Worm (Caenorhabditis elegans) whole organism, L3 larva: Measurements from ENCODE around the gene sams-3.

Experiments used
- ZK546.5 ChIP-seq: sonication (generic microtip); optimal IDR thresholded peaks from 2 replicates; lab custom pipeline; 2017; ENCODE audit warnings: missing biosample characterization, missing genetic modification characterization
- ceh-16 ChIP-seq: sonication (generic microtip); optimal IDR thresholded peaks from 2 replicates; lab custom pipeline; 2017; ENCODE audit warnings: missing biosample characterization, missing genetic modification characterization
- ceh-28 ChIP-seq: fragments of 150-350 bp; optimal IDR thresholded peaks from 2 replicates; lab custom pipeline; 2014; ENCODE audit warnings: missing biosample characterization, missing genetic modification reagents, missing genetic modification characterization
- ceh-82 ChIP-seq: fragments of 150-350 bp; optimal IDR thresholded peaks from 2 replicates; lab custom pipeline; 2014; ENCODE audit warnings: missing biosample characterization, missing genetic modification characterization
- ceh-9 ChIP-seq: sonication (generic microtip); optimal IDR thresholded peaks from 2 replicates; lab custom pipeline; 2018; ENCODE audit warnings: missing biosample characterization, missing genetic modification characterization
- daf-12 ChIP-seq: fragments of 150-350 bp; optimal IDR thresholded peaks from 2 replicates; lab custom pipeline; 2014; ENCODE audit warnings: missing biosample characterization, missing genetic modification reagents, missing genetic modification characterization
- egl-27 ChIP-seq: sonication (generic microtip); optimal IDR thresholded peaks from 4 replicates; lab custom pipeline; 2017; ENCODE audit warnings: missing biosample characterization, missing genetic modification reagents, missing genetic modification characterization
- egl-5 ChIP-seq: fragments of 150-350 bp; optimal IDR thresholded peaks from 2 replicates; lab custom pipeline; 2017; ENCODE audit warnings: missing biosample characterization, missing genetic modification reagents, missing genetic modification characterization, inconsistent platforms
- elt-2 ChIP-seq: sonication (generic microtip); optimal IDR thresholded peaks from 2 replicates; lab custom pipeline; 2016; ENCODE audit warnings: missing genetic modification reagents, mild to moderate bottlenecking, missing genetic modification characterization, missing compliant biosample characterization
- elt-3 ChIP-seq, 3 experiments: fragments of 150-350 bp in 1 of 3; sonication (generic microtip) in 2 of 3; optimal IDR thresholded peaks; 2 replicates in 2 of 3; 4 replicates in 1 of 3; lab custom pipeline; 2014 to 2017; ENCODE audit warnings: missing biosample characterization in 3 of 3, missing genetic modification characterization in 3 of 3
- fos-1 ChIP-seq: fragments of 150-350 bp; optimal IDR thresholded peaks from 2 replicates; lab custom pipeline; 2014; ENCODE audit warnings: missing biosample characterization, missing genetic modification characterization
- hmg-11 ChIP-seq: sonication (generic microtip); optimal IDR thresholded peaks from 2 replicates; lab custom pipeline; 2016; ENCODE audit warnings: missing genetic modification characterization, missing compliant biosample characterization
- jun-1 ChIP-seq: fragments of 150-350 bp; optimal IDR thresholded peaks from 2 replicates; lab custom pipeline; 2014; ENCODE audit warnings: missing biosample characterization, missing genetic modification reagents, missing genetic modification characterization
- lsy-12 ChIP-seq: sonication (generic microtip); optimal IDR thresholded peaks from 2 replicates; lab custom pipeline; 2016; ENCODE audit warnings: mild to moderate bottlenecking, missing genetic modification characterization, missing compliant biosample characterization
- mdl-1 ChIP-seq: fragments of 150-350 bp; optimal IDR thresholded peaks from 2 replicates; lab custom pipeline; 2014; ENCODE audit warnings: missing biosample characterization, missing genetic modification characterization
- mml-1 ChIP-seq: fragments of 150-350 bp; sonication (generic microtip); optimal IDR thresholded peaks from 3 replicates; lab custom pipeline; 2014; ENCODE audit warnings: missing biosample characterization, missing genetic modification characterization
- nfya-1 ChIP-seq: sonication (generic microtip); optimal IDR thresholded peaks from 2 replicates; lab custom pipeline; 2017; ENCODE audit warnings: missing genetic modification characterization, mild to moderate bottlenecking, missing compliant biosample characterization, antibody characterized with exemption, moderate library complexity; ENCODE audit not compliant: insufficient read depth
- nhr-12 ChIP-seq: fragments of 150-350 bp; optimal IDR thresholded peaks from 2 replicates; lab custom pipeline; 2014; ENCODE audit warnings: missing biosample characterization, missing genetic modification characterization
- nhr-23 ChIP-seq: fragments of 150-350 bp; optimal IDR thresholded peaks from 2 replicates; lab custom pipeline; 2014; ENCODE audit warnings: missing biosample characterization, missing genetic modification reagents, missing genetic modification characterization
- nhr-237 ChIP-seq: fragments of 150-350 bp; optimal IDR thresholded peaks from 2 replicates; lab custom pipeline; 2014; ENCODE audit warnings: missing biosample characterization, missing genetic modification characterization
- nhr-28 ChIP-seq: fragments of 150-350 bp; optimal IDR thresholded peaks from 2 replicates; lab custom pipeline; 2014; ENCODE audit warnings: missing biosample characterization, missing genetic modification characterization
- nhr-43 ChIP-seq: sonication (generic microtip); optimal IDR thresholded peaks from 2 replicates; lab custom pipeline; 2016; ENCODE audit warnings: mild to moderate bottlenecking, missing genetic modification characterization, missing compliant biosample characterization; ENCODE audit not compliant: poor library complexity, severe bottlenecking
- nhr-67 ChIP-seq: fragments of 150-350 bp; optimal IDR thresholded peaks from 2 replicates; lab custom pipeline; 2014; ENCODE audit warnings: missing biosample characterization, missing genetic modification characterization
- nhr-77 ChIP-seq: fragments of 150-350 bp; optimal IDR thresholded peaks from 2 replicates; lab custom pipeline; 2014; ENCODE audit warnings: missing biosample characterization, missing genetic modification characterization
- pqm-1 ChIP-seq: fragments of 150-350 bp; optimal IDR thresholded peaks from 2 replicates; lab custom pipeline; 2017; ENCODE audit warnings: missing biosample characterization, missing genetic modification characterization, inconsistent platforms
- sea-2 ChIP-seq: fragments of 150-350 bp; sonication (generic microtip); optimal IDR thresholded peaks from 4 replicates; lab custom pipeline; 2014; ENCODE audit warnings: missing biosample characterization, missing genetic modification reagents, missing genetic modification characterization
- snpc-4 ChIP-seq: fragments of 150-350 bp; optimal IDR thresholded peaks from 2 replicates; lab custom pipeline; 2014; ENCODE audit warnings: missing biosample characterization, missing genetic modification characterization
- tbx-2 ChIP-seq: sonication (generic microtip); optimal IDR thresholded peaks from 2 replicates; lab custom pipeline; 2016; ENCODE audit warnings: mild to moderate bottlenecking, missing genetic modification characterization, missing compliant biosample characterization
- unc-39 ChIP-seq: sonication (generic microtip); optimal IDR thresholded peaks from 4 replicates; lab custom pipeline; 2017; ENCODE audit warnings: missing biosample characterization, missing genetic modification characterization
- unc-62 ChIP-seq: fragments of 150-350 bp; sonication (generic microtip); optimal IDR thresholded peaks from 4 replicates; lab custom pipeline; 2014; ENCODE audit warnings: missing biosample characterization, missing genetic modification reagents, missing genetic modification characterization
- zag-1 ChIP-seq: fragments of 150-350 bp; optimal IDR thresholded peaks from 2 replicates; lab custom pipeline; 2014; ENCODE audit warnings: missing biosample characterization, missing genetic modification characterization
- ztf-11 ChIP-seq: fragments of 150-350 bp; optimal IDR thresholded peaks from 2 replicates; lab custom pipeline; 2014; ENCODE audit warnings: missing biosample characterization, missing genetic modification characterization
- ztf-4 ChIP-seq: fragments of 150-350 bp; optimal IDR thresholded peaks from 2 replicates; lab custom pipeline; 2014; ENCODE audit warnings: missing biosample characterization, missing genetic modification characterization

Gene sams-3

ce11 chrIV:5832801-5833200 lies 15.7 kb upstream of the sams-3 start:
- no peak for TF ChIP-seq nhr-77
- TF ChIP-seq snpc-4 (tag; lab: Kevin White, UChicago) = no peak
- TF ChIP-seq ceh-28 (tag; lab: Kevin White, UChicago) = no peak

DNA sequence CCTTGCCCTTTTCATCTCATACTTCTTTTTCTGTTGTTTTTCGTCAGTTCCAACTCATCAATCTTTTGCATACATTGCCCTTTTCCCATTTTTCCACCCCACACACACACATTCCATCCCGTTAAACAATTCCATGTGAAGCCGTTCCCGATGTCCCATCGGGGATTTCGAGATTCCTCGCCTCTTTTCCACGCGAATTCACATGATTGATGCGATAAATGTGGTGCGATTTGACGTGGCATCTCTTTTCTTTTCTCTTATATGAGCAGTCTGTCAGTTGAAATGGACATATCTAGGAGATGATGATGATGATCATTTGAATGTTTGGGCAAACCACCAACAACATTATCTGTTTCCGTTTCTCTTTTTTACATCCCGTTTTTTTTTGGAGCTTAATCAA lies 14.3 kb upstream of the sams-3 start:
- TF ChIP-seq ztf-11 (tag; lab: Kevin White, UChicago) = no peak
- TF ChIP-seq unc-62 (GFP tag; lab: Kevin White, UChicago) = peak; percentile 16
- no peak for TF ChIP-seq ztf-4 (tag; lab: Kevin White, UChicago)
- peak; percentile 30 for TF ChIP-seq egl-5 (tag; lab: Kevin White, UChicago)
- no peak for TF ChIP-seq lsy-12
- TF ChIP-seq, all 47 proteins: peak for 2

- TF ChIP-seq egl-27 (no peak), ztf-4 (tag; lab: Kevin White, UChicago) (no peak), unc-62 (GFP tag; lab: Kevin White, UChicago) (no peak), nhr-77 (no peak), zag-1 (no peak), ztf-11 (tag; lab: Kevin White, UChicago) (no peak), jun-1 (tag; lab: Kevin White, UChicago) (no peak), ZK546.5 (tag; lab: Kevin White, UChicago) (no peak), nhr-12 (tag; lab: Kevin White, UChicago) (no peak), elt-3 (tag; optimal IDR thresholded peaks at IDR 0.05; lab: Kevin White, UChicago) (no peak), nhr-43 (tag; lab: Kevin White, UChicago) (no peak), ceh-9 (tag; lab: Kevin White, UChicago) (no peak), fos-1 (tag; lab: Kevin White, UChicago) (no peak), ceh-82 (tag; lab: Kevin White, UChicago) (no peak), nhr-67 (tag; lab: Kevin White, UChicago) (no peak), lsy-12 (no peak), sea-2 (no peak)
Observed at ce11 chrIV:5839178-5839577, 9.3 kb upstream of the sams-3 start, which contains the start of gene C06E7.2. C06E7.2 (plus strand) TSS chrIV:5839478.

DNA sequence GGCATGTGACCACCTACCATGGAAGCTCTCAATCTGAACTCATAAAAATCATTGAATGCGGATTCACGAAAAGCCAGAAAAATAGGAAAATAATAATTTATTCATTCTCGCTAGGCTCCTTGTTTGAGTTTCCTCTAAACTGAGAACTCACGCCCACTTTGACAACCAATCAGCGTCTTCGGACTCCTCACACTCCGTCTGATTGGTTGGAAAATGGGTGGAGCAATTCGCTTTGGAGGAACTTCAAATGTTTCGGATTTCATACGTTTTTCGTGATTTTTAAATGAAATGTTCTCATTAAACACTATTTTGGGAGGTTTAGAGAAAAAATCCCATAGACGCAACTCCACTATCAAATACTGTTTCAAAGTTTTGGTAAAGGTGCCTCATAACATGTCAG lies 5.6 kb upstream of the sams-3 start:
- TF ChIP-seq hmg-11 (no peak), nfya-1 (tag; lab: Kevin White, UChicago) (peak; percentile 69), nhr-23 (no peak)
- TF ChIP-seq, all 47 proteins: peak for 1

DNA sequence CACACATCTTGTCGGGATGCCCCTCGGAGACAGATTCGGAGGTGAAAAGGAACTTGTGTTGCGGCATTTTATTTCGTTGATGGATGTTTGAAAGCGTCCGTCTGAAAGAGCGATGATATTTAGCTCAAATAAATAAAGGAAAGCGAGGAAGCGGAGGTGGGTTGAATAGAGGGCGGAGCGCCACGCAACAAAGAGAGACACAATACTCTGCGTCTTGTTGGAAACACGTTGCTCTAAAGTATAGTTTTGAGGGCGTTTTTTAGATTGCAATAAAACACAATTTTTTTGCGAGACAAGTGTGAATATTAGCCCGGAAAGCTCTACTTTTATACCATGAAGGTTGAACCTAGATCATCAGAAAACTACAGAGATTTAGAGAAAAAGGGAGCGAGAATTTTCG lies 2.2 kb upstream of the sams-3 start, which contains the start of gene sams-4:
sams-4 (minus strand) TSS at position 101 of the 400 bp plus-strand sequence.
- TF ChIP-seq nhr-237 (tag; lab: Kevin White, UChicago) = no peak
- TF ChIP-seq mdl-1 (tag; lab: Kevin White, UChicago) = no peak
- no peak for TF ChIP-seq ztf-11 (tag; lab: Kevin White, UChicago)
- no peak for TF ChIP-seq fos-1 (tag; lab: Kevin White, UChicago)
- no peak for TF ChIP-seq unc-39 (tag; lab: Kevin White, UChicago)
- no peak for TF ChIP-seq elt-2 (tag; lab: Kevin White, UChicago)
- TF ChIP-seq lsy-12 = no peak
- no peak for TF ChIP-seq nfya-1 (tag; lab: Kevin White, UChicago)
- no peak for TF ChIP-seq pqm-1
- TF ChIP-seq daf-12 = no peak
- TF ChIP-seq elt-3 (tag; optimal IDR thresholded peaks at IDR 0.05; lab: Kevin White, UChicago) = no peak

ce11 chrIV:5850765-5851377 lies 2.4 kb downstream of the sams-3 start:
- no peak for TF ChIP-seq tbx-2
- no peak for TF ChIP-seq snpc-4 (tag; lab: Kevin White, UChicago)
- no peak for TF ChIP-seq mml-1 (tag; lab: Kevin White, UChicago)
- no peak for TF ChIP-seq ceh-82 (tag; lab: Kevin White, UChicago)
- TF ChIP-seq nfya-1 (tag; lab: Kevin White, UChicago) = no peak
- no peak for TF ChIP-seq nhr-28
- TF ChIP-seq elt-3 (tag; optimal IDR thresholded peaks at IDR 0.05; lab: Kevin White, UChicago) = no peak
- TF ChIP-seq ceh-16 (tag; lab: Kevin White, UChicago) = no peak
- TF ChIP-seq hmg-11 = no peak
